Worm (Caenorhabditis elegans) whole organism, mixed stage, embryonic: ENCODE results near the gene grk-1.

Source experiments
- ces-1 ChIP-seq: fragments of 150-350 bp; optimal IDR thresholded peaks from 2 replicates; lab custom pipeline; 2014; ENCODE audit warnings: missing biosample characterization, missing genetic modification reagents, missing genetic modification characterization
- elt-3 ChIP-seq: fragments of 150-350 bp; optimal IDR thresholded peaks from 2 replicates; lab custom pipeline; 2014; ENCODE audit warnings: missing biosample characterization, missing genetic modification characterization
- lin-13 ChIP-seq: fragments of 150-350 bp; optimal IDR thresholded peaks from 2 replicates; lab custom pipeline; 2014; ENCODE audit warnings: missing biosample characterization, missing genetic modification characterization
- mep-1 ChIP-seq: fragments of 150-350 bp; optimal IDR thresholded peaks from 2 replicates; lab custom pipeline; 2017; ENCODE audit warnings: missing biosample characterization, missing genetic modification reagents, missing genetic modification characterization, inconsistent platforms
- mls-2 ChIP-seq: sonication (generic microtip); optimal IDR thresholded peaks from 2 replicates; lab custom pipeline; 2016; ENCODE audit warnings: mild to moderate bottlenecking, missing genetic modification characterization, moderate library complexity, missing compliant biosample characterization
- nhr-237 ChIP-seq: fragments of 150-350 bp; optimal IDR thresholded peaks from 2 replicates; lab custom pipeline; 2014; ENCODE audit warnings: missing biosample characterization, missing genetic modification characterization
- nhr-28 ChIP-seq: fragments of 150-350 bp; optimal IDR thresholded peaks from 2 replicates; lab custom pipeline; 2014; ENCODE audit warnings: missing biosample characterization, missing genetic modification characterization
- sptf-1 ChIP-seq: sonication (generic microtip); optimal IDR thresholded peaks from 2 replicates; lab custom pipeline; 2017; ENCODE audit warnings: mild to moderate bottlenecking, missing genetic modification characterization, moderate library complexity, missing compliant biosample characterization
- unc-39 ChIP-seq: fragments of 150-350 bp; optimal IDR thresholded peaks from 2 replicates; lab custom pipeline; 2014; ENCODE audit warnings: missing biosample characterization, missing genetic modification characterization
- unc-62 ChIP-seq: fragments of 150-350 bp; optimal IDR thresholded peaks from 2 replicates; lab custom pipeline; 2014; ENCODE audit warnings: missing biosample characterization, missing genetic modification reagents, missing genetic modification characterization
- zip-8 ChIP-seq: fragments of 150-350 bp; optimal IDR thresholded peaks from 2 replicates; lab custom pipeline; 2014; ENCODE audit warnings: missing biosample characterization, missing genetic modification characterization
- ztf-11 ChIP-seq: fragments of 150-350 bp; optimal IDR thresholded peaks from 2 replicates; lab custom pipeline; 2014; ENCODE audit warnings: missing biosample characterization, missing genetic modification characterization

ce11 chrX:9999599-10000201, 692 bp upstream of the grk-1 start:
- peak; percentile 25 for TF ChIP-seq mep-1 (tag; lab: Kevin White, UChicago)
- no peak for TF ChIP-seq zip-8
- TF ChIP-seq nhr-28 (tag; lab: Kevin White, UChicago), result no peak
- TF ChIP-seq elt-3 (tag; lab: Kevin White, UChicago), result no peak
- peak; percentile 28 for TF ChIP-seq ztf-11 (tag; lab: Kevin White, UChicago)
- peak; percentile 91 for TF ChIP-seq sptf-1 (tag; lab: Kevin White, UChicago)
- no peak for TF ChIP-seq unc-39 (tag; lab: Kevin White, UChicago)
- TF ChIP-seq nhr-237 (tag; lab: Kevin White, UChicago), result peak; percentile 47
- TF ChIP-seq unc-62 (GFP tag; lab: Kevin White, UChicago), result peak; percentile 73
- TF ChIP-seq ces-1 (GFP tag; lab: Kevin White, UChicago), result peak; percentile 36
- peak; percentile 90 for TF ChIP-seq mls-2 (tag; lab: Kevin White, UChicago)
- TF ChIP-seq lin-13 (tag; lab: Kevin White, UChicago), result peak; percentile 53
